Worm (Caenorhabditis elegans) whole organism, midembryonic: Measurements from ENCODE around the gene ctr-9.

Experiments used
- cog-1 ChIP-seq: sonication (generic microtip); optimal IDR thresholded peaks from 2 replicates; lab custom pipeline; 2016; ENCODE audit warnings: missing genetic modification characterization, missing compliant biosample characterization
- flt-1 ChIP-seq: fragments of 200-800 bp; sonication (Bioruptor generic); IDR thresholded peaks from 2 replicates; pipeline ENCODE4 v1.3.6; 2022; ENCODE audit warnings: missing genetic modification characterization, missing compliant biosample characterization
- klf-2 ChIP-seq: fragments of 200-800 bp; sonication (Bioruptor generic); conservative IDR thresholded peaks from 2 replicates; pipeline ENCODE4 v1.3.6; 2022; ENCODE audit warnings: missing genetic modification reagents, missing genetic modification characterization, missing compliant biosample characterization
- med-1 ChIP-seq: sonication (generic microtip); optimal IDR thresholded peaks from 2 replicates; lab custom pipeline; 2017; ENCODE audit warnings: missing genetic modification characterization, mild to moderate bottlenecking, missing compliant biosample characterization, antibody characterized with exemption, missing genetic modification reagents; ENCODE audit not compliant: insufficient read depth
- ref-1 ChIP-seq: fragments of 200-800 bp; sonication (Bioruptor generic); conservative IDR thresholded peaks from 2 replicates; pipeline ENCODE4 v1.3.6; 2022; ENCODE audit warnings: missing genetic modification reagents, missing genetic modification characterization, missing compliant biosample characterization
- tab-1 ChIP-seq: fragments of 200-800 bp; sonication (Bioruptor generic); IDR thresholded peaks from 2 replicates; pipeline ENCODE4 v1.3.6; 2022; ENCODE audit warnings: missing genetic modification characterization, missing compliant biosample characterization
- ztf-23 ChIP-seq: fragments of 200-800 bp; sonication (Bioruptor generic); IDR thresholded peaks from 2 replicates; pipeline ENCODE4 v1.3.6; 2022; ENCODE audit warnings: missing genetic modification reagents, missing genetic modification characterization, missing compliant biosample characterization

- TF ChIP-seq ztf-23 (no peak), med-1 (GFP tag; lab: Kevin White, UChicago) (no peak), flt-1 (GFP tag; lab: Robert Waterston, UW) (no peak), tab-1 (GFP tag; lab: Robert Waterston, UW) (no peak), cog-1 (no peak), klf-2 (GFP tag; lab: Robert Waterston, UW) (no peak), ref-1 (GFP tag; lab: Robert Waterston, UW) (no peak)
Measured at ce11 chrIII:9538655-9539155, 47.5 kb downstream of the ctr-9 start, which contains the start of gene ZK1098.3.
